Worm (Caenorhabditis elegans): ENCODE results near the gene amt-2.

- TF ChIP-seq ama-1 (optimal IDR thresholded peaks at IDR 0.05), result no peak
- no peak for TF ChIP-seq flt-1 (GFP tag; IDR thresholded peaks at IDR 0.05)
- TF ChIP-seq B0310.2 (tag; optimal IDR thresholded peaks at IDR 0.05), result no peak
- TF ChIP-seq ceh-13 (GFP tag; optimal IDR thresholded peaks at IDR 0.05), result no peak
Measured at ce11 chrIV:12997560-12997959, 44.6 kb upstream of the amt-2 start.

Data from whole organism, early embryonic.